Fruit fly (Drosophila melanogaster) whole organism, pupa: ENCODE measurements around the gene Sfp24Ba.

Experiments used
- CG12605 ChIP-seq: fragments of 200-800 bp; sonication (Bioruptor generic); IDR thresholded peaks from 2 replicates; pipeline ENCODE4 v1.3.6; 2022; ENCODE audit warnings: missing biosample characterization, missing genetic modification characterization
- CG14655 ChIP-seq: fragments of 200-800 bp; sonication (Bioruptor generic); optimal IDR thresholded peaks from 3 replicates; lab custom pipeline; 2017; ENCODE audit warnings: mild to moderate bottlenecking, missing biosample characterization, missing genetic modification reagents, missing genetic modification characterization
- CG8301 ChIP-seq: fragments of 200-800 bp; sonication (Bioruptor generic); optimal IDR thresholded peaks from 2 replicates; lab custom pipeline; 2018; ENCODE audit warnings: missing biosample characterization, mild to moderate bottlenecking, missing genetic modification characterization
- CG9948 ChIP-seq: fragments of 200-800 bp; sonication (Bioruptor generic); optimal IDR thresholded peaks from 2 replicates; lab custom pipeline; 2018; ENCODE audit warnings: missing biosample characterization, mild to moderate bottlenecking, missing genetic modification characterization, moderate library complexity
- D1 ChIP-seq: fragments of 200-800 bp; sonication (Bioruptor generic); optimal IDR thresholded peaks from 2 replicates; lab custom pipeline; 2018; ENCODE audit warnings: missing biosample characterization, mild to moderate bottlenecking, missing genetic modification characterization, moderate library complexity
- EcR ChIP-seq: fragments of 200-800 bp; sonication (Bioruptor generic); optimal IDR thresholded peaks from 3 replicates; lab custom pipeline; 2019; ENCODE audit warnings: missing biosample characterization, missing genetic modification characterization, mild to moderate bottlenecking, moderate library complexity, missing genetic modification reagents
- fd96Ca ChIP-seq: fragments of 200-800 bp; sonication (Bioruptor generic); IDR thresholded peaks from 3 replicates; pipeline ENCODE4 v1.3.6; 2022; ENCODE audit warnings: missing biosample characterization, missing genetic modification characterization

DNA sequence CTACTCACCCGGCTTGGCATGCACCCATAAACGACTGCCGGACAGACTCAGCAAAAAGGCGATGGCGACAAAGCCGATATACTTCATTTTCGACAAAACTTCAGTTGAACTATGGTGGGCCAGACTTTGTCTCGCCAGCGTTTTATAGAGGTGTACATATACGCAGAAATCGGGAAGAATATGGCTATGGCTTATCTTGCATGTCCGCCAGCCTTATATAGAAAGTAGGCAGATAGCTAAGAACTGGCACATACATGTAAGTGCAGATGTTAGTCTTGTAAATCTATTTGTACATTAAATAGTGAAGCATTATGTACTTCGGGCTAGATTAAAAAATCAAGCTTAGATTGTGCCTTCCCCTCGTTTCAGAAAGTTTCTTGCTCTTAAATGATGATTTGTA is 24.7 kb upstream of the Sfp24Ba start, which contains the start of gene CG3513:
- TF ChIP-seq CG9948: no peak
- no peak for TF ChIP-seq D1 (tag; lab: Kevin White, UChicago)
- TF ChIP-seq CG14655 (GFP tag; lab: Kevin White, UChicago): no peak
- no peak for TF ChIP-seq fd96Ca (GFP tag; lab: Robert Waterston, UW)
- TF ChIP-seq CG12605: no peak
- no peak for TF ChIP-seq EcR (GFP tag; lab: Kevin White, UChicago)
- TF ChIP-seq CG8301 (tag; lab: Kevin White, UChicago): no peak
